Worm (Caenorhabditis elegans): Measurements from ENCODE around the gene F32G8.3.

F32G8.3 gene

ce11 chrV:10574197-10574596, 19.1 kb upstream of the F32G8.3 start:
- TF ChIP-seq dao-5 (tag; optimal IDR thresholded peaks at IDR 0.05), result no peak
- TF ChIP-seq W03F9.2 (tag; optimal IDR thresholded peaks at IDR 0.05), result no peak
- no peak for TF ChIP-seq him-1 (tag; optimal IDR thresholded peaks at IDR 0.05)

ce11 chrV:10572614-10573013, 17.5 kb upstream of the F32G8.3 start, which contains the start of gene del-6:
Gene del-6 (plus strand): TSS chrV:10572914.
- no peak for TF ChIP-seq dao-5 (tag; optimal IDR thresholded peaks at IDR 0.05)
- TF ChIP-seq him-1 (tag; optimal IDR thresholded peaks at IDR 0.05), result no peak
- TF ChIP-seq W03F9.2 (tag; optimal IDR thresholded peaks at IDR 0.05), result no peak

ce11 chrV:10571523-10571922, 16.4 kb upstream of the F32G8.3 start:
- no peak for TF ChIP-seq him-1 (tag; optimal IDR thresholded peaks at IDR 0.05)
- no peak for TF ChIP-seq dao-5 (tag; optimal IDR thresholded peaks at IDR 0.05)
- TF ChIP-seq W03F9.2 (tag; optimal IDR thresholded peaks at IDR 0.05), result no peak

- TF ChIP-seq W03F9.2 (tag; optimal IDR thresholded peaks at IDR 0.05), result no peak
- TF ChIP-seq dao-5 (tag; optimal IDR thresholded peaks at IDR 0.05), result no peak
- no peak for TF ChIP-seq him-1 (tag; optimal IDR thresholded peaks at IDR 0.05)
Measured at ce11 chrV:10568496-10568895, 13.4 kb upstream of the F32G8.3 start.

DNA sequence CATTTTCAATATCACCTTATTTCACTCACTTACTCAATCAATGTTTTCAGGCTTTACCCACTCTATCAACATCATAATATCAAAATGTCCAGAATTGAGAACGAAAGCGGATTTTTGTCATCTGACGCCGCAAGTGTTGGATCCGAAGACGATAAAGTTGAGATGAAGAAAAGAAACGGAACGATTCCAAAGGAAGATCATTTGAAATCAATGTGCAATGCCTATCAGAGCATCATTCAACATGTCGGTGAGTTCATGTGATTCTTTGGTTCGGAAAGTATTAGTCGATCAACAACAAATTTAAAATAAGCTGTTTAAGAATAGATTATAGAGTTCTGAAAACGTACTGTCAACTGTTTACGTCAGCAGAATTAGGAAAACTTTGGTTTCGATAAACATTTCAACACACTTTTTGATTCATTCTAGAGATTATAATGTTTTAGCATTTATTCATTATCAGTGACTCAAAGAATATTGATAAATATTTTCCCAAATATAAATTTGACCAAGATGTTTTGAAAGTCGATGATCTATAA, 9.8 kb upstream of the F32G8.3 start, which contains the start of gene cat-4:
TSS of gene cat-4 (plus strand) at position 51 of the 536 bp plus-strand sequence.
- TF ChIP-seq dao-5 (tag; optimal IDR thresholded peaks at IDR 0.05), result no peak
- TF ChIP-seq him-1 (tag; optimal IDR thresholded peaks at IDR 0.05), result no peak
- TF ChIP-seq W03F9.2 (tag; optimal IDR thresholded peaks at IDR 0.05), result no peak

- no peak for TF ChIP-seq him-1 (tag; optimal IDR thresholded peaks at IDR 0.05)
- TF ChIP-seq dao-5 (tag; optimal IDR thresholded peaks at IDR 0.05), result no peak
- TF ChIP-seq W03F9.2 (tag; optimal IDR thresholded peaks at IDR 0.05), result no peak
Measured at ce11 chrV:10564140-10564539, 9.0 kb upstream of the F32G8.3 start.

DNA sequence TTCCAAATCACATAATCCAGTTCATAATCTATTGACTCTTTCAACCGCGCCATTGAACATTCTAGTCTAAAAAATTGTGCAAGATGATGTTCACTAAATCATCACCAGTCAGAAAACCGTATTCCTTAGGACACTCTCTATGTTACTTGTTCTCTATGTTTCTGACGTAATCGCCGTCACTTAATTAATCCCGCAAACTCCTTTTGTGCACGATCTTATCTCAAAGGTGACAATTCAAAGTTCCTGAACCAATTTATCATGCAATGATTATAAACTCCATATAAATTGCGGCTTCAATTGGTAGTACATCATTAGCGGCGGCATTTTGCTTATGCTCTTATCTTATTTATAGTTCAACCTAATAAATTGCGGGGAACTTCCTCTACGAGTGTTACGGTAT, 7.7 kb upstream of the F32G8.3 start:
- no peak for TF ChIP-seq dao-5 (tag; optimal IDR thresholded peaks at IDR 0.05)
- TF ChIP-seq W03F9.2 (tag; optimal IDR thresholded peaks at IDR 0.05), result no peak
- TF ChIP-seq him-1 (tag; optimal IDR thresholded peaks at IDR 0.05), result no peak

DNA sequence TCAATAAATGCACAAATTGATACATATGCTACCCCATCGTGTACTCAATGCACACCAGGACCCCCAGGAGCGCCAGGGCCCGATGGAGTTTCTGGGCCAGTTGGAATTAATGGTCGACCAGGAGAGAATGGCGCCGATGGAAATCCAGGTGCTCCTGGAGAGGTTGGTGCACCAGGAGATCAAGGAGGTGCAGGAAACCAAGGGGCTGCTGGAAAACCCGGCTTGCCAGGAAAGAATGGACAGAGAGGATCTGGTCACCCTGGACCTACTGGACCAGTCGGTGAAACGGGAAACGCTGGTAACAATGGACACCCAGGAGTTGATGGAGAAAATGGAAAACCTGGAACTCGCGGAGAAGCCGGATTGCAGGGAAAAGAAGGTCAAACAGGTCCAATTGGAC, 6.5 kb upstream of the F32G8.3 start:
- TF ChIP-seq dao-5 (tag; optimal IDR thresholded peaks at IDR 0.05), result no peak
- TF ChIP-seq him-1 (tag; optimal IDR thresholded peaks at IDR 0.05), result no peak
- TF ChIP-seq W03F9.2 (tag; optimal IDR thresholded peaks at IDR 0.05), result no peak

ce11 chrV:10560621-10561020, 5.5 kb upstream of the F32G8.3 start, which contains the start of gene col-152:
Gene col-152 (plus strand): TSS chrV:10560921.
- TF ChIP-seq him-1 (tag; optimal IDR thresholded peaks at IDR 0.05) (no peak), W03F9.2 (tag; optimal IDR thresholded peaks at IDR 0.05) (no peak), dao-5 (tag; optimal IDR thresholded peaks at IDR 0.05) (no peak)

- no peak for TF ChIP-seq him-1 (tag; optimal IDR thresholded peaks at IDR 0.05)
- TF ChIP-seq W03F9.2 (tag; optimal IDR thresholded peaks at IDR 0.05), result no peak
- no peak for TF ChIP-seq dao-5 (tag; optimal IDR thresholded peaks at IDR 0.05)
Measured at ce11 chrV:10557676-10558075, 2.5 kb upstream of the F32G8.3 start, which contains the start of gene best-14. Gene best-14 (plus strand): TSS chrV:10557976.

DNA sequence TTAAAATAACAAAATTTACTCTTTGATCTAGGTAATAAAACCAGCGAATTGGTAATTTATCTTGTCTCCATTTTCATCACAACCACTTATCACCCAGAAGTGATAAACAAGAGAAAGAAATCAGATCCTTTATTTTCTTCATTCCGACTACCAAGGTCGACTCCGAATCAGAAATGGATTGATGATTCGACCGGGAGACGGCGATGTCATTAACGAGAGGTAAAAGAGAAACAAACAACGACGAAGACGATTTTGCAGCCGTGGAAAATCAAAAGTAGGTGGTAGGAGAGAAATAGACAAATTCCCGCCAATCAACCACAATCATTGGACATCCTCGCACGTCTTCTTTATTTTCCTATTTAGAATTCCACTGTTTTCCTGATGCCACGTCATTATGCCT, 2.0 kb upstream of the F32G8.3 start:
- TF ChIP-seq him-1 (tag; optimal IDR thresholded peaks at IDR 0.05) (no peak), W03F9.2 (tag; optimal IDR thresholded peaks at IDR 0.05) (no peak)

ce11 chrV:10556362-10556761, 1.2 kb upstream of the F32G8.3 start:
- no peak for TF ChIP-seq W03F9.2 (tag; optimal IDR thresholded peaks at IDR 0.05)
- TF ChIP-seq him-1 (tag; optimal IDR thresholded peaks at IDR 0.05), result no peak
- TF ChIP-seq dao-5 (tag; optimal IDR thresholded peaks at IDR 0.05), result no peak

DNA sequence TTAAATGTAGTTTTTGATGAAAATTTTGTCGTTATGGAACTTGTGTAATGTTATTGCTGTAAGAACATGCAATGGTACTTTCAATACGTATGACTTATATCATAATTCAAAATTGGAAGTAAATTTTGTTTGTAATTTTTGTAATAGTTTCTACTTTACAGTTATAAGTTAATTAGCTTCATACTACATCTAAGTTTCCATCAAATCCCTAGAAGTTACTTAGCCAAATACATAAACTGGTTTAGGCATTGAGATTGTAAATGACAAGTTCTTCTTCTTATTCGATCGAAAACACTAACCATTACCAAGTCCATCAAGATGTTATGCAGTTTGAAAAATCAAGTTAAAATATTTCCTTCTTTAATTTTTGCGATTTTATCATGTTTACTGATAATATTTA, 5.4 kb downstream of the F32G8.3 start, which contains the start of gene F32G8.2:
TSS of gene F32G8.2 (plus strand) at position 301 of the 400 bp plus-strand sequence.
- TF ChIP-seq him-1 (tag; optimal IDR thresholded peaks at IDR 0.05) (no peak), W03F9.2 (tag; optimal IDR thresholded peaks at IDR 0.05) (no peak), dao-5 (tag; optimal IDR thresholded peaks at IDR 0.05) (no peak)

DNA sequence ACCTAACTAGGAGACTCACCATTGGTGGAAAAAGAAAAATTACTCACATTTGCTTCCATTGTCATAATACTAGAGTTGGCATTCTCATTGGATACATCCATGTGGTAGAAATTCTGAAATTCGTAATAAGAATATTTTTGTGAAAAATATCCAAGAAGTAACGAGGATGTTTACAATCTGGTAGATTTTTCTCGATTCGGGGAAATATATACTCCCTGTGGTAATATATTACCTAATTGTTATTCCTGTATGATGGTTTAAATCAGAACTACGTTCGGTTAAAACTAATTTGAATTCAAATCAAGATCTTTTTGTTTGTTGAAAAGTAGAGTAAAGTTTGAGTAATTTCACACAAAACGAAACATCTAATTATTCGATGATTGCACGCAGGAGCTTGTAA, 6.2 kb downstream of the F32G8.3 start, which contains the start of gene srd-34:
TSS of gene srd-34 (minus strand) at position 101 of the 400 bp plus-strand sequence.
- no peak for TF ChIP-seq W03F9.2 (tag; optimal IDR thresholded peaks at IDR 0.05)
- no peak for TF ChIP-seq dao-5 (tag; optimal IDR thresholded peaks at IDR 0.05)
- no peak for TF ChIP-seq him-1 (tag; optimal IDR thresholded peaks at IDR 0.05)

- no peak for TF ChIP-seq W03F9.2 (tag; optimal IDR thresholded peaks at IDR 0.05)
- no peak for TF ChIP-seq him-1 (tag; optimal IDR thresholded peaks at IDR 0.05)
- no peak for TF ChIP-seq dao-5 (tag; optimal IDR thresholded peaks at IDR 0.05)
Measured at ce11 chrV:10546749-10547148, 8.4 kb downstream of the F32G8.3 start, which contains the start of gene F25D1.5. Gene F25D1.5 (minus strand): TSS chrV:10546783.

Data from whole organism, L4/young adult.